Fruit fly (Drosophila melanogaster) whole organism, embryonic: ENCODE measurements around the gene CG13359.

Experiments
- CG10431 ChIP-seq: fragments of 200-800 bp; sonication (Bioruptor generic); optimal IDR thresholded peaks from 3 replicates; lab custom pipeline; 2018; ENCODE audit warnings: missing biosample characterization, mild to moderate bottlenecking, missing genetic modification characterization
- CG12219 ChIP-seq: fragments of 200-800 bp; sonication (Bioruptor generic); optimal IDR thresholded peaks from 3 replicates; lab custom pipeline; 2018; ENCODE audit warnings: missing biosample characterization, mild to moderate bottlenecking, missing genetic modification characterization
- CG12299 ChIP-seq: fragments of 200-800 bp; sonication (Bioruptor generic); optimal IDR thresholded peaks from 2 replicates; lab custom pipeline; 2018; ENCODE audit warnings: missing biosample characterization, mild to moderate bottlenecking, missing genetic modification characterization
- CG12391 ChIP-seq: fragments of 200-800 bp; sonication (Bioruptor generic); optimal IDR thresholded peaks from 3 replicates; lab custom pipeline; 2018; ENCODE audit warnings: missing biosample characterization, mild to moderate bottlenecking, missing genetic modification characterization, moderate library complexity
- CG1603 ChIP-seq: fragments of 200-800 bp; sonication (Bioruptor generic); optimal IDR thresholded peaks from 2 replicates; lab custom pipeline; 2019; ENCODE audit warnings: missing biosample characterization, mild to moderate bottlenecking, missing genetic modification characterization, moderate library complexity
- CG2712 ChIP-seq: fragments of 200-800 bp; optimal IDR thresholded peaks from 3 replicates; lab custom pipeline; 2019; ENCODE audit warnings: missing biosample characterization, mild to moderate bottlenecking, missing genetic modification characterization, moderate library complexity
- CG4424 ChIP-seq: fragments of 200-800 bp; sonication (Bioruptor generic); optimal IDR thresholded peaks from 3 replicates; lab custom pipeline; 2016; ENCODE audit warnings: missing biosample characterization, missing genetic modification characterization
- CG4730 ChIP-seq: fragments of 200-800 bp; sonication (Bioruptor generic); IDR thresholded peaks from 2 replicates; pipeline ENCODE4 v1.3.6; 2022; ENCODE audit warnings: missing biosample characterization, missing genetic modification characterization
- CG4854 ChIP-seq: fragments of 200-800 bp; sonication (Bioruptor generic); optimal IDR thresholded peaks from 2 replicates; lab custom pipeline; 2016; ENCODE audit warnings: missing biosample characterization, missing genetic modification characterization, inconsistent platforms
- CG7357 ChIP-seq: fragments of 200-800 bp; sonication (Bioruptor generic); IDR thresholded peaks from 3 replicates; pipeline ENCODE4 v1.3.6; 2022; ENCODE audit warnings: missing biosample characterization, missing genetic modification characterization
- CG7928 ChIP-seq: fragments of 200-800 bp; sonication (Bioruptor generic); optimal IDR thresholded peaks from 2 replicates; lab custom pipeline; 2017; ENCODE audit warnings: missing biosample characterization, mild to moderate bottlenecking, missing genetic modification characterization
- CG8359 ChIP-seq: fragments of 200-800 bp; sonication (Bioruptor generic); optimal IDR thresholded peaks from 2 replicates; lab custom pipeline; 2017; ENCODE audit warnings: missing biosample characterization, mild to moderate bottlenecking, missing genetic modification characterization, borderline replicate concordance
- CG9727 ChIP-seq: fragments of 200-800 bp; sonication (Bioruptor generic); optimal IDR thresholded peaks from 3 replicates; lab custom pipeline; 2017; ENCODE audit warnings: missing biosample characterization, mild to moderate bottlenecking, missing genetic modification characterization
- CG9817 ChIP-seq: fragments of 200-800 bp; sonication (Bioruptor generic); optimal IDR thresholded peaks from 2 replicates; lab custom pipeline; 2018; ENCODE audit warnings: missing biosample characterization, mild to moderate bottlenecking, missing genetic modification characterization, moderate library complexity
- CG9876 ChIP-seq: fragments of 200-800 bp; sonication (Bioruptor generic); optimal IDR thresholded peaks from 2 replicates; lab custom pipeline; 2016; ENCODE audit warnings: missing biosample characterization, missing genetic modification characterization
- Dfd ChIP-seq, 2 experiments: fragments of >200 bp; optimal IDR thresholded peaks; 2 replicates each; lab custom pipeline; 2017; ENCODE audit warnings: missing biosample characterization in 2 of 2, missing genetic modification characterization in 2 of 2
- Dll ChIP-seq: fragments of 200-800 bp; sonication (Bioruptor generic); IDR thresholded peaks from 4 replicates; pipeline ENCODE4 v1.3.6; 2022; ENCODE audit warnings: missing biosample characterization, missing genetic modification characterization; ENCODE audit not compliant: partially characterized antibody
- E2f1 ChIP-seq: fragments of 200-800 bp; sonication (Bioruptor generic); IDR thresholded peaks from 2 replicates; pipeline ENCODE4 v1.3.6; 2022; ENCODE audit warnings: missing biosample characterization, missing genetic modification characterization
- Ets65A ChIP-seq: fragments of 200-800 bp; sonication (Bioruptor generic); peaks from one replicate; lab custom pipeline; 2016; ENCODE audit warnings: missing biosample characterization, missing genetic modification characterization
- Fer3 ChIP-seq: fragments of 200-800 bp; sonication (Bioruptor generic); optimal IDR thresholded peaks from 2 replicates; lab custom pipeline; 2018; ENCODE audit warnings: missing biosample characterization, mild to moderate bottlenecking, missing genetic modification characterization, moderate library complexity
- Gug ChIP-seq: fragments of 200-800 bp; sonication (Bioruptor generic); IDR thresholded peaks from 4 replicates; pipeline ENCODE4 v1.3.6; 2022; ENCODE audit warnings: missing biosample characterization, missing genetic modification characterization
- HmgZ ChIP-seq: fragments of 200-800 bp; sonication (Bioruptor generic); optimal IDR thresholded peaks from 2 replicates; lab custom pipeline; 2018; ENCODE audit warnings: missing biosample characterization, mild to moderate bottlenecking, missing genetic modification characterization
- Jarid2 ChIP-seq: fragments of 200-800 bp; sonication (Bioruptor generic); optimal IDR thresholded peaks from 3 replicates; lab custom pipeline; 2017; ENCODE audit warnings: mild to moderate bottlenecking, missing biosample characterization, missing genetic modification reagents, missing genetic modification characterization
- Med ChIP-seq: fragments of 200-800 bp; sonication (Bioruptor generic); peaks from one replicate; lab custom pipeline; 2016; ENCODE audit warnings: missing biosample characterization, missing genetic modification characterization, mild to moderate bottlenecking, inconsistent platforms, moderate library complexity
- Mes4 ChIP-seq: fragments of 200-800 bp; sonication (Bioruptor generic); optimal IDR thresholded peaks from 2 replicates; lab custom pipeline; 2016; ENCODE audit warnings: missing biosample characterization, missing genetic modification characterization
- Opbp ChIP-seq: fragments of 200-800 bp; sonication (Bioruptor generic); IDR thresholded peaks from 3 replicates; pipeline ENCODE4 v1.3.6; 2022; ENCODE audit warnings: missing biosample characterization, missing genetic modification characterization; ENCODE audit not compliant: partially characterized antibody
- Ptx1 ChIP-seq: fragments of 200-800 bp; sonication (Bioruptor generic); IDR thresholded peaks from 2 replicates; pipeline ENCODE4 v1.3.6; 2022; ENCODE audit warnings: missing biosample characterization, missing genetic modification characterization
- amos ChIP-seq: fragments of 200-800 bp; sonication (Bioruptor generic); IDR thresholded peaks from 2 replicates; pipeline ENCODE4 v1.3.6; 2022; ENCODE audit warnings: missing biosample characterization, missing genetic modification characterization; ENCODE audit not compliant: partially characterized antibody
- bbx ChIP-seq: fragments of 200-800 bp; sonication (Bioruptor generic); IDR thresholded peaks from 2 replicates; pipeline ENCODE4 v1.3.6; 2022; ENCODE audit warnings: missing biosample characterization, missing genetic modification characterization; ENCODE audit not compliant: partially characterized antibody
- cg ChIP-seq: fragments of 200-800 bp; sonication (Bioruptor generic); optimal IDR thresholded peaks from 3 replicates; lab custom pipeline; 2019; ENCODE audit warnings: missing biosample characterization, mild to moderate bottlenecking, missing genetic modification characterization, moderate library complexity
- ci ChIP-seq: fragments of 200-800 bp; sonication (Bioruptor generic); IDR thresholded peaks from 3 replicates; pipeline ENCODE4 v1.3.6; 2022; ENCODE audit warnings: missing biosample characterization, missing genetic modification characterization
- crol ChIP-seq: fragments of 200-800 bp; sonication (Bioruptor generic); IDR thresholded peaks from 2 replicates; pipeline ENCODE4 v1.3.6; 2022; ENCODE audit warnings: missing biosample characterization, missing genetic modification characterization
- fd3F ChIP-seq: fragments of 200-800 bp; sonication (Bioruptor generic); optimal IDR thresholded peaks from 2 replicates; lab custom pipeline; 2018; ENCODE audit warnings: missing biosample characterization, mild to moderate bottlenecking, missing genetic modification characterization, moderate library complexity
- fd96Cb ChIP-seq: fragments of 200-800 bp; sonication (Bioruptor generic); optimal IDR thresholded peaks from 2 replicates; lab custom pipeline; 2018; ENCODE audit warnings: missing biosample characterization, mild to moderate bottlenecking, missing genetic modification characterization, moderate library complexity
- gce ChIP-seq: fragments of 200-800 bp; sonication (Bioruptor generic); IDR thresholded peaks from 3 replicates; pipeline ENCODE4 v1.3.6; 2022; ENCODE audit warnings: missing biosample characterization, missing genetic modification characterization
- gfzf ChIP-seq: fragments of 200-800 bp; sonication (Bioruptor generic); optimal IDR thresholded peaks from 2 replicates; lab custom pipeline; 2016; ENCODE audit warnings: missing biosample characterization, mild to moderate bottlenecking, missing genetic modification characterization, moderate library complexity
- hbn ChIP-seq: fragments of 200-800 bp; sonication (Bioruptor generic); IDR thresholded peaks from 2 replicates; pipeline ENCODE4 v1.3.6; 2022; ENCODE audit warnings: missing biosample characterization, missing genetic modification characterization; ENCODE audit not compliant: partially characterized antibody
- kni ChIP-seq: fragments of 200-800 bp; sonication (Bioruptor generic); optimal IDR thresholded peaks from 3 replicates; lab custom pipeline; 2017; ENCODE audit warnings: mild to moderate bottlenecking, missing biosample characterization, missing genetic modification reagents, missing genetic modification characterization
- knrl ChIP-seq: fragments of 200-800 bp; sonication (Bioruptor generic); IDR thresholded peaks from 3 replicates; pipeline ENCODE4 v1.3.6; 2022; ENCODE audit warnings: missing biosample characterization, missing genetic modification characterization; ENCODE audit not compliant: partially characterized antibody
- mirr ChIP-seq: fragments of 200-800 bp; sonication (Bioruptor generic); optimal IDR thresholded peaks from 3 replicates; lab custom pipeline; 2018; ENCODE audit warnings: missing biosample characterization, mild to moderate bottlenecking, missing genetic modification characterization
- org-1 ChIP-seq: fragments of 200-800 bp; sonication (Bioruptor generic); optimal IDR thresholded peaks from 2 replicates; lab custom pipeline; 2017; ENCODE audit warnings: missing biosample characterization, missing genetic modification characterization
- pan ChIP-seq, 4 experiments: fragments of >200 bp in 3 of 4; fragments of 200-800 bp in 1 of 4; sonication (Bioruptor generic) in 1 of 4; optimal IDR thresholded peaks in 3 of 4; IDR thresholded peaks in 1 of 4; 2 replicates each; pipeline versions ENCODE4 v1.3.6 to Lab custom; 2017 to 2022; ENCODE audit warnings: missing biosample characterization in 2 of 4, missing genetic modification characterization in 2 of 4, mixed read lengths in 1 of 4
- pb ChIP-seq: fragments of 200-800 bp; sonication (Bioruptor generic); optimal IDR thresholded peaks from 3 replicates; lab custom pipeline; 2016; ENCODE audit warnings: missing biosample characterization, missing genetic modification characterization
- pfk ChIP-seq: fragments of 200-800 bp; sonication (Bioruptor generic); optimal IDR thresholded peaks from 2 replicates; lab custom pipeline; 2018; ENCODE audit warnings: missing biosample characterization, mild to moderate bottlenecking, missing genetic modification characterization, moderate library complexity
- ranshi ChIP-seq: fragments of 200-800 bp; sonication (Bioruptor generic); IDR thresholded peaks from 2 replicates; pipeline ENCODE4 v1.3.6; 2022; ENCODE audit warnings: missing biosample characterization, missing genetic modification characterization
- sima ChIP-seq: fragments of 200-800 bp; sonication (Bioruptor generic); optimal IDR thresholded peaks from 2 replicates; lab custom pipeline; 2016; ENCODE audit warnings: missing biosample characterization, missing genetic modification characterization
- so ChIP-seq: fragments of 200-800 bp; sonication (Bioruptor generic); IDR thresholded peaks from 3 replicates; pipeline ENCODE4 v1.3.6; 2022; ENCODE audit warnings: missing biosample characterization, missing genetic modification characterization
- ttk ChIP-seq: fragments of 200-800 bp; sonication (Bioruptor generic); IDR thresholded peaks from 2 replicates; pipeline ENCODE4 v2.1.2; 2022; ENCODE audit warnings: missing biosample characterization, missing genetic modification characterization
- yki ChIP-seq: fragments of >200 bp; optimal IDR thresholded peaks from 3 replicates; lab custom pipeline; 2018
- zen2 ChIP-seq: fragments of 200-800 bp; sonication (Bioruptor generic); IDR thresholded peaks from 3 replicates; pipeline ENCODE4 v1.3.6; 2022; ENCODE audit warnings: missing biosample characterization, missing genetic modification characterization; ENCODE audit not compliant: partially characterized antibody

The CG13359 gene

DNA sequence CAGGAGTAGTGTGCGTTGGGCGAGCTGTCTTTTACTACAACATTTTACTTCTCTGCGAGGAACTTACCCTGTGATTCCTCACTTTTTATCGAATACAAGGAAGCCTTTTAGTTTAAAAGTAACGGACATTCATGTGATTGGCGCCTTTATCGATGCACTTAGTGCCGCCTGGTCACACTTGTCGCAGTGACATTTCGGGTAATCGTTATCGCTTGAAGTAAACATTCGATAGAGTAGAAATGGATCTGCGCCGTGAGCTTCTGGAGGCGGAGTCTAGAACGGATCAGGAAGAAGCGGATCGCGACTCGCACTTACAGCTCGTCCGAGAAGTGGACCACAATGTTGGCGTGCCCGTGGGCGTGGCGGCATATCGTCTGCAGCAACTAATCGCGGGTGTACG is 10.3 kb downstream of the CG13359 start, which contains the start of gene CG16989 (continued):
- no peak for TF ChIP-seq cg (GFP tag; lab: Kevin White, UChicago)
- no peak for TF ChIP-seq sima
- no peak for TF ChIP-seq Mes4 (GFP tag; lab: Kevin White, UChicago)
- TF ChIP-seq CG9817 (tag; lab: Kevin White, UChicago), result no peak
- no peak for TF ChIP-seq kni (GFP tag; lab: Kevin White, UChicago)
- no peak for TF ChIP-seq CG4730 (GFP tag; lab: Robert Waterston, UW)
- TF ChIP-seq ci (GFP tag; lab: Robert Waterston, UW), result no peak
- peak; percentile 92 for TF ChIP-seq E2f1 (GFP tag; lab: Robert Waterston, UW)
- peak; percentile 22; the same call in 1 of the 2 replicates for TF ChIP-seq hbn (GFP tag; lab: Robert Waterston, UW)
- TF ChIP-seq Fer3 (tag; lab: Kevin White, UChicago), result no peak
- TF ChIP-seq gce (GFP tag; lab: Robert Waterston, UW), result no peak
- TF ChIP-seq CG12219 (GFP tag; lab: Kevin White, UChicago), result no peak
- TF ChIP-seq CG10431, result no peak
- peak; percentile 35 for TF ChIP-seq HmgZ
- TF ChIP-seq zen2, result 0 out of 3 replicates have a peak, but pooled peaks have one; percentile 29
- TF ChIP-seq Opbp, result peak; percentile 67; the same call in 2 of the 3 replicates
- TF ChIP-seq Med (GFP tag; lab: Kevin White, UChicago), result peak; percentile 34
- TF ChIP-seq pb, result no peak
- no peak for TF ChIP-seq CG7357
- peak; percentile 53; the same call in 2 of the 4 replicates for TF ChIP-seq Dll (GFP tag; lab: Robert Waterston, UW)
- TF ChIP-seq CG9876 (GFP tag; lab: Kevin White, UChicago), result no peak
- TF ChIP-seq fd96Cb, result no peak
- TF ChIP-seq fd3F (GFP tag; lab: Kevin White, UChicago), result no peak
- TF ChIP-seq CG12391 (tag; lab: Kevin White, UChicago), result no peak
- TF ChIP-seq yki (lab: Kevin White, UChicago), result no peak
- TF ChIP-seq amos (GFP tag; lab: Robert Waterston, UW), result peak; percentile 45; the same call in 1 of the 2 replicates
- TF ChIP-seq crol (GFP tag; lab: Robert Waterston, UW), result no peak
- no peak for TF ChIP-seq CG2712 (tag; lab: Kevin White, UChicago)
- no peak for TF ChIP-seq so (GFP tag; lab: Robert Waterston, UW)
- TF ChIP-seq bbx (GFP tag; lab: Robert Waterston, UW), result peak; percentile 59
- peak; percentile 61 for TF ChIP-seq CG1603 (tag; lab: Kevin White, UChicago)
- TF ChIP-seq pfk (GFP tag; lab: Kevin White, UChicago), result no peak
- TF ChIP-seq ttk (GFP tag; lab: Robert Waterston, UW), result no peak
- peak; percentile 65 for TF ChIP-seq gfzf (GFP tag; lab: Kevin White, UChicago)
- TF ChIP-seq Jarid2 (GFP tag; lab: Kevin White, UChicago), result no peak
- TF ChIP-seq CG4424 (GFP tag; lab: Kevin White, UChicago), result no peak
- TF ChIP-seq Dfd (GFP tag; optimal IDR thresholded peaks at IDR 0.05; lab: Kevin White, UChicago), result no peak
- no peak for TF ChIP-seq Ptx1 (GFP tag; lab: Robert Waterston, UW)
- no peak for TF ChIP-seq Ets65A (GFP tag; lab: Kevin White, UChicago)
- TF ChIP-seq CG8359 (GFP tag; lab: Kevin White, UChicago), result no peak
- no peak for TF ChIP-seq mirr (GFP tag; lab: Kevin White, UChicago)
- no peak for TF ChIP-seq CG4854 (GFP tag; lab: Kevin White, UChicago)
- peak; percentile 33; the same call in 1 of the 3 replicates for TF ChIP-seq knrl (GFP tag; lab: Robert Waterston, UW)
- no peak for TF ChIP-seq CG12299 (tag; lab: Kevin White, UChicago)
- TF ChIP-seq CG7928, result no peak
- no peak for TF ChIP-seq CG9727 (GFP tag; lab: Kevin White, UChicago)
- TF ChIP-seq Gug (GFP tag; lab: Robert Waterston, UW), result no peak
- TF ChIP-seq ranshi (GFP tag; lab: Robert Waterston, UW), result no peak
- no peak for TF ChIP-seq pan (optimal IDR thresholded peaks at IDR 0.05; lab: Kevin White, UChicago)
- TF ChIP-seq pan (GFP tag; optimal IDR thresholded peaks at IDR 0.05 in 1 of 2, IDR thresholded peaks at IDR 0.05 in 1 of 2), result no peak
- TF ChIP-seq org-1 (GFP tag; lab: Kevin White, UChicago), result no peak
